Fruit fly (Drosophila melanogaster) whole organism, embryonic: ENCODE measurements around the gene Edg91.

Experiments used
- BEAF-32 ChIP-seq: fragments of 200-800 bp; sonication (Bioruptor generic); optimal IDR thresholded peaks from 3 replicates; lab custom pipeline; 2017; ENCODE audit warnings: missing biosample characterization, missing genetic modification characterization, mild to moderate bottlenecking, moderate library complexity, missing genetic modification reagents
- Bgb ChIP-seq: fragments of 200-800 bp; sonication (Bioruptor generic); IDR thresholded peaks from 2 replicates; pipeline ENCODE4 v1.3.6; 2022; ENCODE audit warnings: missing biosample characterization, missing genetic modification characterization; ENCODE audit not compliant: partially characterized antibody
- Bteb2 ChIP-seq: fragments of 200-800 bp; sonication (Bioruptor generic); optimal IDR thresholded peaks from 2 replicates; lab custom pipeline; 2016; ENCODE audit warnings: missing biosample characterization, missing genetic modification characterization
- CG10462 ChIP-seq: fragments of 200-800 bp; sonication (Bioruptor generic); optimal IDR thresholded peaks from 2 replicates; lab custom pipeline; 2016; ENCODE audit warnings: missing biosample characterization, missing genetic modification characterization
- CG10543 ChIP-seq: fragments of 200-800 bp; sonication (Bioruptor generic); optimal IDR thresholded peaks from 3 replicates; lab custom pipeline; 2017; ENCODE audit warnings: missing biosample characterization, mild to moderate bottlenecking, missing genetic modification characterization, moderate library complexity
- CG13296 ChIP-seq: fragments of 200-800 bp; sonication (Bioruptor generic); optimal IDR thresholded peaks from 3 replicates; lab custom pipeline; 2018; ENCODE audit warnings: missing biosample characterization, mild to moderate bottlenecking, missing genetic modification characterization
- CG13424 ChIP-seq: fragments of 200-800 bp; sonication (Bioruptor generic); optimal IDR thresholded peaks from 2 replicates; lab custom pipeline; 2019; ENCODE audit warnings: missing biosample characterization, mild to moderate bottlenecking, missing genetic modification characterization, moderate library complexity
- CG13624 ChIP-seq: fragments of 200-800 bp; sonication (Bioruptor generic); optimal IDR thresholded peaks from 2 replicates; lab custom pipeline; 2016; ENCODE audit warnings: missing biosample characterization, missing genetic modification characterization
- CG13775 ChIP-seq: fragments of 200-800 bp; sonication (Bioruptor generic); optimal IDR thresholded peaks from 3 replicates; lab custom pipeline; 2017; ENCODE audit warnings: missing biosample characterization, mild to moderate bottlenecking, missing genetic modification characterization
- CG14710 ChIP-seq: fragments of 200-800 bp; sonication (Bioruptor generic); optimal IDR thresholded peaks from 3 replicates; lab custom pipeline; 2019; ENCODE audit warnings: missing biosample characterization, mild to moderate bottlenecking, missing genetic modification characterization, moderate library complexity
- CG18619 ChIP-seq: fragments of 200-800 bp; sonication (Bioruptor generic); optimal IDR thresholded peaks from 3 replicates; lab custom pipeline; 2017; ENCODE audit warnings: missing biosample characterization, mild to moderate bottlenecking, missing genetic modification characterization
- CG32772 ChIP-seq: fragments of 200-800 bp; sonication (Bioruptor generic); IDR thresholded peaks from 2 replicates; pipeline ENCODE4 v1.3.6; 2022; ENCODE audit warnings: missing biosample characterization, missing genetic modification characterization
- CG33557 ChIP-seq: fragments of 200-800 bp; sonication (Bioruptor generic); optimal IDR thresholded peaks from 2 replicates; lab custom pipeline; 2019; ENCODE audit warnings: missing biosample characterization, mild to moderate bottlenecking, missing genetic modification characterization, moderate library complexity
- CG7839 ChIP-seq: fragments of 200-800 bp; sonication (Bioruptor generic); optimal IDR thresholded peaks from 3 replicates; lab custom pipeline; 2018; ENCODE audit warnings: missing biosample characterization, mild to moderate bottlenecking, missing genetic modification characterization, moderate library complexity
- CG8290 ChIP-seq, 3 experiments: fragments of 200-800 bp; sonication (Bioruptor generic); optimal IDR thresholded peaks; 2 replicates each; lab custom pipeline; 2016 to 2019; ENCODE audit warnings: missing biosample characterization in 3 of 3, missing genetic modification characterization in 3 of 3, mild to moderate bottlenecking in 2 of 3, moderate library complexity in 1 of 3
- CG9727 ChIP-seq: fragments of 200-800 bp; sonication (Bioruptor generic); optimal IDR thresholded peaks from 3 replicates; lab custom pipeline; 2017; ENCODE audit warnings: missing biosample characterization, mild to moderate bottlenecking, missing genetic modification characterization
- D ChIP-seq, 2 experiments: fragments of 200-800 bp in 1 of 2; fragments of >200 bp in 1 of 2; sonication (Bioruptor generic) in 1 of 2; optimal IDR thresholded peaks; 2 replicates in 1 of 2; 3 replicates in 1 of 2; lab custom pipeline; 2017; ENCODE audit warnings: mild to moderate bottlenecking in 1 of 2, missing biosample characterization in 1 of 2, missing genetic modification characterization in 1 of 2, missing genetic modification reagents in 1 of 2
- Elba2 ChIP-seq: fragments of 200-800 bp; sonication (Bioruptor generic); optimal IDR thresholded peaks from 3 replicates; lab custom pipeline; 2016; ENCODE audit warnings: missing biosample characterization, missing genetic modification characterization
- Ets97D ChIP-seq: fragments of 200-800 bp; sonication (Bioruptor generic); optimal IDR thresholded peaks from 3 replicates; lab custom pipeline; 2016; ENCODE audit warnings: missing biosample characterization, missing genetic modification characterization
- Fer3 ChIP-seq: fragments of 200-800 bp; sonication (Bioruptor generic); optimal IDR thresholded peaks from 2 replicates; lab custom pipeline; 2018; ENCODE audit warnings: missing biosample characterization, mild to moderate bottlenecking, missing genetic modification characterization, moderate library complexity
- Gsc ChIP-seq: fragments of 200-800 bp; sonication (Bioruptor generic); IDR thresholded peaks from 2 replicates; pipeline ENCODE4 v1.3.6; 2022; ENCODE audit warnings: missing biosample characterization, missing genetic modification characterization
- Hand ChIP-seq: fragments of 200-800 bp; sonication (Bioruptor generic); optimal IDR thresholded peaks from 2 replicates; lab custom pipeline; 2017; ENCODE audit warnings: mild to moderate bottlenecking, missing biosample characterization, missing genetic modification reagents, missing genetic modification characterization
- Hmr ChIP-seq: fragments of 200-800 bp; sonication (Bioruptor generic); optimal IDR thresholded peaks from 3 replicates; lab custom pipeline; 2017; ENCODE audit warnings: mild to moderate bottlenecking, missing biosample characterization, missing genetic modification reagents, missing genetic modification characterization
- NC2β ChIP-seq: fragments of 200-800 bp; sonication (Bioruptor generic); optimal IDR thresholded peaks from 2 replicates; lab custom pipeline; 2016; ENCODE audit warnings: missing biosample characterization, missing genetic modification characterization
- Opbp ChIP-seq: fragments of 200-800 bp; sonication (Bioruptor generic); IDR thresholded peaks from 3 replicates; pipeline ENCODE4 v1.3.6; 2022; ENCODE audit warnings: missing biosample characterization, missing genetic modification characterization; ENCODE audit not compliant: partially characterized antibody
- Pdp1 ChIP-seq, 2 experiments: fragments of 200-800 bp; sonication (Bioruptor generic); optimal IDR thresholded peaks; 3 replicates each; lab custom pipeline; 2016; ENCODE audit warnings: missing biosample characterization in 2 of 2, missing genetic modification characterization in 2 of 2, mild to moderate bottlenecking in 1 of 2, moderate library complexity in 1 of 2
- Rfx ChIP-seq: fragments of 200-800 bp; sonication (Bioruptor generic); IDR thresholded peaks from 2 replicates; pipeline ENCODE4 v1.3.6; 2022; ENCODE audit warnings: missing biosample characterization, missing genetic modification characterization
- Sox100B ChIP-seq: fragments of 200-800 bp; sonication (Bioruptor generic); optimal IDR thresholded peaks from 3 replicates; lab custom pipeline; 2018; ENCODE audit warnings: missing biosample characterization, mild to moderate bottlenecking, missing genetic modification characterization
- Spps ChIP-seq: fragments of 200-800 bp; sonication (Bioruptor generic); optimal IDR thresholded peaks from 2 replicates; lab custom pipeline; 2018; ENCODE audit warnings: missing biosample characterization, mild to moderate bottlenecking, missing genetic modification characterization
- Tbp ChIP-seq: fragments of >200 bp; optimal IDR thresholded peaks from 2 replicates; lab custom pipeline; 2018; ENCODE audit warnings: missing biosample characterization, missing genetic modification characterization
- Xbp1 ChIP-seq: fragments of 200-800 bp; sonication (Bioruptor generic); optimal IDR thresholded peaks from 3 replicates; lab custom pipeline; 2016; ENCODE audit warnings: missing biosample characterization, mild to moderate bottlenecking, missing genetic modification characterization
- ap ChIP-seq: fragments of 200-800 bp; sonication (Bioruptor generic); IDR thresholded peaks from 2 replicates; pipeline ENCODE4 v1.3.6; 2022; ENCODE audit warnings: missing biosample characterization, missing genetic modification characterization
- chm ChIP-seq: fragments of 200-800 bp; sonication (Bioruptor generic); IDR thresholded peaks from 2 replicates; pipeline ENCODE4 v1.3.6; 2022; ENCODE audit warnings: missing biosample characterization, missing genetic modification characterization
- croc ChIP-seq: fragments of 200-800 bp; sonication (Bioruptor generic); conservative IDR thresholded peaks from 3 replicates; pipeline ENCODE4 v1.3.6; 2022; ENCODE audit warnings: missing biosample characterization, missing genetic modification characterization
- dpn ChIP-seq, 2 experiments: fragments of 200-800 bp; sonication (Bioruptor generic); optimal IDR thresholded peaks; 3 replicates each; lab custom pipeline; 2016; ENCODE audit warnings: missing biosample characterization in 2 of 2, missing genetic modification characterization in 2 of 2
- fd64A ChIP-seq: fragments of 200-800 bp; sonication (Bioruptor generic); optimal IDR thresholded peaks from 3 replicates; lab custom pipeline; 2018; ENCODE audit warnings: missing biosample characterization, mild to moderate bottlenecking, missing genetic modification characterization
- gcm ChIP-seq: fragments of 200-800 bp; sonication (Bioruptor generic); optimal IDR thresholded peaks from 2 replicates; lab custom pipeline; 2019; ENCODE audit warnings: missing biosample characterization, mild to moderate bottlenecking, missing genetic modification characterization, moderate library complexity
- gt ChIP-seq: fragments of 200-800 bp; sonication (Bioruptor generic); IDR thresholded peaks from 2 replicates; pipeline ENCODE4 v1.3.6; 2022; ENCODE audit warnings: missing biosample characterization, missing genetic modification characterization
- knrl ChIP-seq: fragments of 200-800 bp; sonication (Bioruptor generic); IDR thresholded peaks from 3 replicates; pipeline ENCODE4 v1.3.6; 2022; ENCODE audit warnings: missing biosample characterization, missing genetic modification characterization; ENCODE audit not compliant: partially characterized antibody
- lab ChIP-seq: fragments of 200-800 bp; sonication (Bioruptor generic); optimal IDR thresholded peaks from 3 replicates; lab custom pipeline; 2017; ENCODE audit warnings: missing biosample characterization, missing genetic modification characterization, mild to moderate bottlenecking, moderate library complexity, missing genetic modification reagents
- luna ChIP-seq: fragments of 200-800 bp; sonication (Bioruptor generic); optimal IDR thresholded peaks from 2 replicates; lab custom pipeline; 2016; ENCODE audit warnings: missing biosample characterization, missing genetic modification characterization
- nom ChIP-seq: fragments of 200-800 bp; sonication (Bioruptor generic); optimal IDR thresholded peaks from 2 replicates; lab custom pipeline; 2017; ENCODE audit warnings: missing biosample characterization, missing genetic modification characterization, mild to moderate bottlenecking, moderate library complexity, missing genetic modification reagents
- p53 ChIP-seq: fragments of 200-800 bp; sonication (Bioruptor generic); optimal IDR thresholded peaks from 2 replicates; lab custom pipeline; 2016; ENCODE audit warnings: missing biosample characterization, missing genetic modification characterization
- row ChIP-seq: fragments of 200-800 bp; sonication (Bioruptor generic); IDR thresholded peaks from 3 replicates; pipeline ENCODE4 v1.3.6; 2022; ENCODE audit warnings: missing biosample characterization, missing genetic modification characterization
- sisA ChIP-seq: fragments of 200-800 bp; sonication (Bioruptor generic); IDR thresholded peaks from 2 replicates; pipeline ENCODE4 v1.3.6; 2022; ENCODE audit warnings: missing biosample characterization, missing genetic modification characterization
- sqz ChIP-seq: fragments of 200-800 bp; sonication (Bioruptor generic); optimal IDR thresholded peaks from 3 replicates; lab custom pipeline; 2018; ENCODE audit warnings: missing biosample characterization, mild to moderate bottlenecking, missing genetic modification characterization
- tin ChIP-seq: fragments of 200-800 bp; sonication (Bioruptor generic); optimal IDR thresholded peaks from 3 replicates; lab custom pipeline; 2016; ENCODE audit warnings: missing biosample characterization, missing genetic modification characterization
- wek ChIP-seq: fragments of 200-800 bp; sonication (Bioruptor generic); optimal IDR thresholded peaks from 3 replicates; lab custom pipeline; 2018; ENCODE audit warnings: missing biosample characterization, mild to moderate bottlenecking, missing genetic modification characterization, moderate library complexity
- wor ChIP-seq: fragments of 200-800 bp; sonication (Bioruptor generic); IDR thresholded peaks from 2 replicates; pipeline ENCODE4 v1.3.6; 2022; ENCODE audit warnings: missing biosample characterization, missing genetic modification characterization
- z ChIP-seq: fragments of 200-800 bp; sonication (Bioruptor generic); IDR thresholded peaks from 3 replicates; pipeline ENCODE4 v1.3.6; 2022; ENCODE audit warnings: missing biosample characterization, missing genetic modification characterization

The Edg91 gene

dm6 chr3R:17655040-17655439, 43.7 kb upstream of the Edg91 start (continued):
- TF ChIP-seq tin (GFP tag; lab: Kevin White, UChicago) (no peak), Hmr (GFP tag; lab: Kevin White, UChicago) (no peak), Elba2 (GFP tag; lab: Kevin White, UChicago) (no peak), CG14710 (peak; percentile 28), CG13424 (tag; lab: Kevin White, UChicago) (no peak), lab (GFP tag; lab: Kevin White, UChicago) (peak; percentile 30), CG32772 (GFP tag; lab: Robert Waterston, UW) (no peak), wek (GFP tag; lab: Kevin White, UChicago) (peak; percentile 65), Bteb2 (GFP tag; lab: Kevin White, UChicago) (no peak), Rfx (GFP tag; lab: Robert Waterston, UW) (no peak), Hand (GFP tag; lab: Kevin White, UChicago) (no peak), Fer3 (tag; lab: Kevin White, UChicago) (peak; percentile 4), CG18619 (GFP tag; lab: Kevin White, UChicago) (no peak), croc (GFP tag; lab: Robert Waterston, UW) (no peak), fd64A (peak; percentile 31), dpn (GFP tag; optimal IDR thresholded peaks at IDR 0.05; lab: Kevin White, UChicago) (no peak), CG9727 (peak; percentile 22), CG10543 (no peak), Spps (tag; lab: Kevin White, UChicago) (peak; percentile 24), CG13296 (GFP tag; lab: Kevin White, UChicago) (peak; percentile 13), Opbp (GFP tag; lab: Robert Waterston, UW) (no peak), Xbp1 (GFP tag; lab: Kevin White, UChicago) (no peak), CG13775 (GFP tag; lab: Kevin White, UChicago) (peak; percentile 39), CG33557 (GFP tag; lab: Kevin White, UChicago) (peak; percentile 59), gt (GFP tag; lab: Robert Waterston, UW) (no peak), row (GFP tag; lab: Robert Waterston, UW) (no peak), NC2β (GFP tag; lab: Kevin White, UChicago) (no peak), Gsc (GFP tag; lab: Robert Waterston, UW) (no peak), knrl (no peak), Pdp1 (GFP tag; optimal IDR thresholded peaks at IDR 0.05; lab: Kevin White, UChicago) (no peak), CG10462 (GFP tag; lab: Kevin White, UChicago) (no peak), sqz (GFP tag; lab: Kevin White, UChicago) (peak; percentile 7), Bgb (GFP tag; lab: Robert Waterston, UW) (no peak), BEAF-32 (no peak), D (optimal IDR thresholded peaks at IDR 0.05; lab: Kevin White, UChicago) (no peak), D (GFP tag; optimal IDR thresholded peaks at IDR 0.05; lab: Kevin White, UChicago) (peak; percentile 3), nom (GFP tag; lab: Kevin White, UChicago) (no peak), CG13624 (no peak), p53 (no peak), Ets97D (GFP tag; lab: Kevin White, UChicago) (peak; percentile 96), sisA (GFP tag; lab: Robert Waterston, UW) (no peak), luna (GFP tag; lab: Kevin White, UChicago) (no peak), ap (GFP tag; lab: Robert Waterston, UW) (0 out of 2 replicates have a peak, but pooled peaks have one; percentile 21), CG8290 (GFP tag; optimal IDR thresholded peaks at IDR 0.05; lab: Kevin White, UChicago) (no peak), CG8290 (tag; optimal IDR thresholded peaks at IDR 0.05; lab: Kevin White, UChicago) (peak; percentile 41 to 76), wor (GFP tag; lab: Robert Waterston, UW) (no peak), chm (GFP tag; lab: Robert Waterston, UW) (peak; percentile 67), Tbp (GFP tag; lab: Kevin White, UChicago) (no peak), gcm (GFP tag; lab: Kevin White, UChicago) (peak; percentile 58), z (GFP tag; lab: Robert Waterston, UW) (no peak), Sox100B (GFP tag; lab: Kevin White, UChicago) (peak; percentile 30), CG7839 (tag; lab: Kevin White, UChicago) (no peak)
